Fruit fly (Drosophila melanogaster) whole organism, embryonic: Measurements from ENCODE around the gene CG5644.

Experiments used
- BEAF-32 ChIP-seq: fragments of 200-800 bp; sonication (Bioruptor generic); optimal IDR thresholded peaks from 3 replicates; lab custom pipeline; 2017; ENCODE audit warnings: missing biosample characterization, missing genetic modification characterization, mild to moderate bottlenecking, moderate library complexity, missing genetic modification reagents
- CG10209 ChIP-seq: fragments of 200-800 bp; sonication (Bioruptor generic); optimal IDR thresholded peaks from 3 replicates; lab custom pipeline; 2017; ENCODE audit warnings: missing biosample characterization, mild to moderate bottlenecking, missing genetic modification characterization, missing genetic modification reagents
- CG10462 ChIP-seq: fragments of 200-800 bp; sonication (Bioruptor generic); optimal IDR thresholded peaks from 2 replicates; lab custom pipeline; 2016; ENCODE audit warnings: missing biosample characterization, missing genetic modification characterization
- CG10979 ChIP-seq: fragments of 200-800 bp; sonication (Bioruptor generic); optimal IDR thresholded peaks from 2 replicates; lab custom pipeline; 2018; ENCODE audit warnings: missing biosample characterization, mild to moderate bottlenecking, missing genetic modification characterization, moderate library complexity
- CG11696 ChIP-seq: fragments of 200-800 bp; sonication (Bioruptor generic); IDR thresholded peaks from 2 replicates; pipeline ENCODE4 v1.3.6; 2022; ENCODE audit warnings: missing biosample characterization, missing genetic modification characterization
- CG12236 ChIP-seq: fragments of 200-800 bp; sonication (Bioruptor generic); optimal IDR thresholded peaks from 2 replicates; lab custom pipeline; 2016; ENCODE audit warnings: missing biosample characterization, missing genetic modification characterization
- CG1529 ChIP-seq: fragments of 200-800 bp; sonication (Bioruptor generic); optimal IDR thresholded peaks from 3 replicates; lab custom pipeline; 2018; ENCODE audit warnings: missing biosample characterization, missing genetic modification characterization
- CG1603 ChIP-seq: fragments of 200-800 bp; sonication (Bioruptor generic); optimal IDR thresholded peaks from 2 replicates; lab custom pipeline; 2019; ENCODE audit warnings: missing biosample characterization, mild to moderate bottlenecking, missing genetic modification characterization, moderate library complexity
- CG16779 ChIP-seq: fragments of 200-800 bp; sonication (Bioruptor generic); IDR thresholded peaks from 2 replicates; pipeline ENCODE4 v1.3.6; 2022; ENCODE audit warnings: missing biosample characterization, missing genetic modification characterization
- CG18011 ChIP-seq: fragments of 200-800 bp; sonication (Bioruptor generic); optimal IDR thresholded peaks from 2 replicates; lab custom pipeline; 2017; ENCODE audit warnings: missing biosample characterization, missing genetic modification characterization, mild to moderate bottlenecking, moderate library complexity, missing genotype
- CG30403 ChIP-seq: fragments of 200-800 bp; sonication (Bioruptor generic); optimal IDR thresholded peaks from 3 replicates; lab custom pipeline; 2016; ENCODE audit warnings: missing biosample characterization, missing genetic modification characterization
- CG31224 ChIP-seq: fragments of 200-800 bp; sonication (Bioruptor generic); IDR thresholded peaks from 2 replicates; pipeline ENCODE4 v1.3.6; 2022; ENCODE audit warnings: missing biosample characterization, missing genetic modification characterization
- CG3281 ChIP-seq: fragments of 200-800 bp; sonication (Bioruptor generic); optimal IDR thresholded peaks from 3 replicates; lab custom pipeline; 2017; ENCODE audit warnings: missing biosample characterization, mild to moderate bottlenecking, missing genetic modification characterization
- CG34224 ChIP-seq: fragments of 200-800 bp; sonication (Bioruptor generic); IDR thresholded peaks from 3 replicates; pipeline ENCODE4 v1.3.6; 2022; ENCODE audit warnings: missing biosample characterization, missing genetic modification characterization; ENCODE audit not compliant: partially characterized antibody
- CG3995 ChIP-seq: fragments of 200-800 bp; sonication (Bioruptor generic); optimal IDR thresholded peaks from 3 replicates; lab custom pipeline; 2016; ENCODE audit warnings: missing biosample characterization, missing genetic modification characterization
- CG6272 ChIP-seq: fragments of 200-800 bp; sonication (Bioruptor generic); IDR thresholded peaks from 2 replicates; pipeline ENCODE4 v1.3.6; 2022; ENCODE audit warnings: missing biosample characterization, missing genetic modification characterization
- CG6683 ChIP-seq: fragments of 200-800 bp; sonication (Bioruptor generic); optimal IDR thresholded peaks from 2 replicates; lab custom pipeline; 2017; ENCODE audit warnings: missing biosample characterization, mild to moderate bottlenecking, missing genetic modification characterization, missing genetic modification reagents
- CG7271 ChIP-seq: fragments of 200-800 bp; sonication (Bioruptor generic); optimal IDR thresholded peaks from 2 replicates; lab custom pipeline; 2018; ENCODE audit warnings: missing biosample characterization, mild to moderate bottlenecking, missing genetic modification characterization, moderate library complexity
- CG7357 ChIP-seq: fragments of 200-800 bp; sonication (Bioruptor generic); IDR thresholded peaks from 3 replicates; pipeline ENCODE4 v1.3.6; 2022; ENCODE audit warnings: missing biosample characterization, missing genetic modification characterization
- CG8281 ChIP-seq: fragments of 200-800 bp; sonication (Bioruptor generic); optimal IDR thresholded peaks from 2 replicates; lab custom pipeline; 2018; ENCODE audit warnings: missing biosample characterization, mild to moderate bottlenecking, missing genetic modification characterization, moderate library complexity
- CG8924 ChIP-seq: fragments of 200-800 bp; optimal IDR thresholded peaks from 3 replicates; lab custom pipeline; 2019; ENCODE audit warnings: missing biosample characterization, mild to moderate bottlenecking, missing genetic modification characterization, moderate library complexity
- CG9437 ChIP-seq: fragments of 200-800 bp; sonication (Bioruptor generic); optimal IDR thresholded peaks from 2 replicates; lab custom pipeline; 2018; ENCODE audit warnings: missing biosample characterization, mild to moderate bottlenecking, missing genetic modification characterization
- Ets97D ChIP-seq: fragments of 200-800 bp; sonication (Bioruptor generic); optimal IDR thresholded peaks from 3 replicates; lab custom pipeline; 2016; ENCODE audit warnings: missing biosample characterization, missing genetic modification characterization
- Hand ChIP-seq: fragments of 200-800 bp; sonication (Bioruptor generic); optimal IDR thresholded peaks from 2 replicates; lab custom pipeline; 2017; ENCODE audit warnings: mild to moderate bottlenecking, missing biosample characterization, missing genetic modification reagents, missing genetic modification characterization
- Myb ChIP-seq: fragments of 200-800 bp; sonication (Bioruptor generic); optimal IDR thresholded peaks from 2 replicates; lab custom pipeline; 2016; ENCODE audit warnings: missing biosample characterization, missing genetic modification characterization
- NC2α ChIP-seq: fragments of 200-800 bp; sonication (Bioruptor generic); optimal IDR thresholded peaks from 2 replicates; lab custom pipeline; 2016; ENCODE audit warnings: missing biosample characterization, missing genetic modification characterization
- Oli ChIP-seq: fragments of 200-800 bp; sonication (Bioruptor generic); optimal IDR thresholded peaks from 2 replicates; lab custom pipeline; 2018; ENCODE audit warnings: missing biosample characterization, mild to moderate bottlenecking, missing genetic modification characterization, moderate library complexity
- Ssrp ChIP-seq: fragments of 200-800 bp; sonication (Bioruptor generic); optimal IDR thresholded peaks from 2 replicates; lab custom pipeline; 2018; ENCODE audit warnings: missing biosample characterization, mild to moderate bottlenecking, missing genetic modification characterization, moderate library complexity
- Xrp1 ChIP-seq: fragments of 200-800 bp; sonication (Bioruptor generic); IDR thresholded peaks from 2 replicates; pipeline ENCODE4 v1.3.6; 2022; ENCODE audit warnings: missing biosample characterization, missing genetic modification characterization
- ac ChIP-seq: fragments of 200-800 bp; sonication (Bioruptor generic); optimal IDR thresholded peaks from 3 replicates; lab custom pipeline; 2017; ENCODE audit warnings: missing biosample characterization, mild to moderate bottlenecking, missing genetic modification characterization
- ap ChIP-seq: fragments of 200-800 bp; sonication (Bioruptor generic); IDR thresholded peaks from 2 replicates; pipeline ENCODE4 v1.3.6; 2022; ENCODE audit warnings: missing biosample characterization, missing genetic modification characterization
- az2 ChIP-seq: fragments of 200-800 bp; sonication (Bioruptor generic); optimal IDR thresholded peaks from 3 replicates; lab custom pipeline; 2016; ENCODE audit warnings: missing biosample characterization, missing genetic modification characterization
- bbx ChIP-seq: fragments of 200-800 bp; sonication (Bioruptor generic); IDR thresholded peaks from 2 replicates; pipeline ENCODE4 v1.3.6; 2022; ENCODE audit warnings: missing biosample characterization, missing genetic modification characterization; ENCODE audit not compliant: partially characterized antibody
- cas ChIP-seq: fragments of 200-800 bp; sonication (Bioruptor generic); IDR thresholded peaks from 2 replicates; pipeline ENCODE4 v1.3.6; 2022; ENCODE audit warnings: missing biosample characterization, missing genetic modification characterization
- da ChIP-seq: fragments of 200-800 bp; sonication (Bioruptor generic); optimal IDR thresholded peaks from 2 replicates; lab custom pipeline; 2016; ENCODE audit warnings: missing biosample characterization, missing genetic modification characterization
- dm ChIP-seq: fragments of 200-800 bp; sonication (Bioruptor generic); optimal IDR thresholded peaks from 3 replicates; lab custom pipeline; 2016; ENCODE audit warnings: missing biosample characterization, missing genetic modification characterization
- eyg ChIP-seq: fragments of 200-800 bp; sonication (Bioruptor generic); optimal IDR thresholded peaks from 3 replicates; lab custom pipeline; 2016; ENCODE audit warnings: missing biosample characterization, missing genetic modification characterization
- gt ChIP-seq: fragments of 200-800 bp; sonication (Bioruptor generic); IDR thresholded peaks from 2 replicates; pipeline ENCODE4 v1.3.6; 2022; ENCODE audit warnings: missing biosample characterization, missing genetic modification characterization
- hbn ChIP-seq: fragments of 200-800 bp; sonication (Bioruptor generic); IDR thresholded peaks from 2 replicates; pipeline ENCODE4 v1.3.6; 2022; ENCODE audit warnings: missing biosample characterization, missing genetic modification characterization; ENCODE audit not compliant: partially characterized antibody
- jumu ChIP-seq: fragments of 200-800 bp; sonication (Bioruptor generic); optimal IDR thresholded peaks from 3 replicates; lab custom pipeline; 2016; ENCODE audit warnings: missing biosample characterization, missing genetic modification characterization
- lmd ChIP-seq: fragments of 200-800 bp; sonication (Bioruptor generic); IDR thresholded peaks from 2 replicates; pipeline ENCODE4 v1.3.6; 2022; ENCODE audit warnings: missing biosample characterization, missing genetic modification characterization
- nerfin-2 ChIP-seq: fragments of 200-800 bp; sonication (Bioruptor generic); IDR thresholded peaks from 2 replicates; pipeline ENCODE4 v1.3.6; 2022; ENCODE audit warnings: missing biosample characterization, missing genetic modification characterization; ENCODE audit not compliant: partially characterized antibody
- oc ChIP-seq: fragments of 200-800 bp; sonication (Bioruptor generic); optimal IDR thresholded peaks from 2 replicates; lab custom pipeline; 2018; ENCODE audit warnings: missing biosample characterization, mild to moderate bottlenecking, missing genetic modification characterization, moderate library complexity
- pan ChIP-seq, 4 experiments: fragments of >200 bp in 3 of 4; fragments of 200-800 bp in 1 of 4; sonication (Bioruptor generic) in 1 of 4; optimal IDR thresholded peaks in 3 of 4; IDR thresholded peaks in 1 of 4; 2 replicates each; pipeline versions ENCODE4 v1.3.6 to Lab custom; 2017 to 2022; ENCODE audit warnings: missing biosample characterization in 2 of 4, missing genetic modification characterization in 2 of 4, mixed read lengths in 1 of 4
- pum ChIP-seq: fragments of 200-800 bp; sonication (Bioruptor generic); optimal IDR thresholded peaks from 2 replicates; lab custom pipeline; 2016; ENCODE audit warnings: missing biosample characterization, missing genetic modification characterization
- pzg ChIP-seq: fragments of 200-800 bp; sonication (Bioruptor generic); optimal IDR thresholded peaks from 3 replicates; lab custom pipeline; 2018; ENCODE audit warnings: missing biosample characterization, mild to moderate bottlenecking, missing genetic modification characterization, moderate library complexity
- toy ChIP-seq: fragments of 200-800 bp; sonication (Bioruptor generic); IDR thresholded peaks from 2 replicates; pipeline ENCODE4 v1.3.6; 2022; ENCODE audit warnings: missing biosample characterization, missing genetic modification characterization
- zf30C ChIP-seq: fragments of 200-800 bp; sonication (Bioruptor generic); optimal IDR thresholded peaks from 3 replicates; lab custom pipeline; 2018; ENCODE audit warnings: missing biosample characterization, mild to moderate bottlenecking, missing genetic modification characterization

Gene CG5644

dm6 chr3L:9011485-9012389, 32.1 kb upstream of the CG5644 start (continued):
- peak; percentile 72 for TF ChIP-seq Ssrp (tag; lab: Kevin White, UChicago)
- no peak for TF ChIP-seq pan (optimal IDR thresholded peaks at IDR 0.05; lab: Kevin White, UChicago)
- peak in 1 of 2 experiments; percentile 70 for TF ChIP-seq pan (GFP tag; optimal IDR thresholded peaks at IDR 0.05 in 1 of 2, IDR thresholded peaks at IDR 0.05 in 1 of 2)
- TF ChIP-seq CG10209 = peak; percentile 71
- TF ChIP-seq pzg = no peak
- no peak for TF ChIP-seq CG3281 (GFP tag; lab: Kevin White, UChicago)
- peak; percentile 54 for TF ChIP-seq CG10462 (GFP tag; lab: Kevin White, UChicago)
- TF ChIP-seq oc (tag; lab: Kevin White, UChicago) = peak; percentile 35
- TF ChIP-seq jumu (GFP tag; lab: Kevin White, UChicago) = peak; percentile 85
- peak; percentile 49 for TF ChIP-seq CG1529
- TF ChIP-seq gt (GFP tag; lab: Robert Waterston, UW) = 0 out of 2 replicates have a peak, but pooled peaks have one; percentile 35
- TF ChIP-seq Xrp1 = peak; percentile 93
- peak; percentile 63 for TF ChIP-seq ap (GFP tag; lab: Robert Waterston, UW)
- TF ChIP-seq CG30403 (GFP tag; lab: Kevin White, UChicago) = peak; percentile 66
- peak; percentile 57 for TF ChIP-seq CG8281 (tag; lab: Kevin White, UChicago)
- TF ChIP-seq CG7357 (GFP tag; lab: Robert Waterston, UW) = peak; percentile 63; the same call in 1 of the 3 replicates
- no peak for TF ChIP-seq bbx (GFP tag; lab: Robert Waterston, UW)
- TF ChIP-seq da (GFP tag; lab: Kevin White, UChicago) = peak; percentile 40
- TF ChIP-seq toy (GFP tag; lab: Robert Waterston, UW) = no peak
- peak; percentile 73 for TF ChIP-seq lmd (GFP tag; lab: Robert Waterston, UW)
- no peak for TF ChIP-seq CG6683 (GFP tag; lab: Kevin White, UChicago)
- TF ChIP-seq CG1603 (tag; lab: Kevin White, UChicago) = peak; percentile 93
- no peak for TF ChIP-seq CG34224 (GFP tag; lab: Robert Waterston, UW)
- peak; percentile 46 for TF ChIP-seq dm
- peak; percentile 90 for TF ChIP-seq zf30C (GFP tag; lab: Kevin White, UChicago)
- TF ChIP-seq Hand (GFP tag; lab: Kevin White, UChicago) = no peak
- TF ChIP-seq CG31224 (GFP tag; lab: Robert Waterston, UW) = no peak
- peak; percentile 72 for TF ChIP-seq az2 (GFP tag; lab: Kevin White, UChicago)
- TF ChIP-seq cas (GFP tag; lab: Robert Waterston, UW) = no peak
- no peak for TF ChIP-seq CG7271 (tag; lab: Kevin White, UChicago)
- peak; percentile 69 for TF ChIP-seq CG12236 (GFP tag; lab: Kevin White, UChicago)
- TF ChIP-seq CG3995 (GFP tag; lab: Kevin White, UChicago) = no peak
- TF ChIP-seq CG16779 (GFP tag; lab: Robert Waterston, UW) = no peak
- TF ChIP-seq pum (GFP tag; lab: Kevin White, UChicago) = peak; percentile 90
- no peak for TF ChIP-seq eyg (GFP tag; lab: Kevin White, UChicago)
- TF ChIP-seq CG10979 = peak; percentile 90
- no peak for TF ChIP-seq BEAF-32 (GFP tag; lab: Kevin White, UChicago)
- no peak for TF ChIP-seq hbn (GFP tag; lab: Robert Waterston, UW)
- TF ChIP-seq CG8924 (tag; lab: Kevin White, UChicago) = peak; percentile 78
- no peak for TF ChIP-seq CG11696
- TF ChIP-seq Myb (GFP tag; lab: Kevin White, UChicago) = peak; percentile 46
- no peak for TF ChIP-seq nerfin-2 (GFP tag; lab: Robert Waterston, UW)
- peak; percentile 89 for TF ChIP-seq ac (GFP tag; lab: Kevin White, UChicago)
- TF ChIP-seq NC2α = peak; percentile 51
- no peak for TF ChIP-seq Ets97D
- TF ChIP-seq CG6272 = peak; percentile 55; the same call in 1 of the 2 replicates
- no peak for TF ChIP-seq CG18011 (GFP tag; lab: Kevin White, UChicago)
- peak; percentile 34 for TF ChIP-seq CG9437 (GFP tag; lab: Kevin White, UChicago)
- TF ChIP-seq Oli (tag; lab: Kevin White, UChicago) = peak; percentile 69
